Worm (Caenorhabditis elegans) whole organism, young adult: Measurements from ENCODE around the gene C53A5.11.

Experiments used
- B0035.1 ChIP-seq: sonication (generic microtip); optimal IDR thresholded peaks from 2 replicates; lab custom pipeline; 2016; ENCODE audit warnings: missing genetic modification characterization, mild to moderate bottlenecking, missing compliant biosample characterization, missing genotype, missing genetic modification reagents
- B0336.3 ChIP-seq: fragments of 200-800 bp; sonication (Bioruptor generic); IDR thresholded peaks from 2 replicates; pipeline ENCODE4 v1.3.6; 2022; ENCODE audit warnings: missing genetic modification characterization, missing compliant biosample characterization
- C06A6.2 ChIP-seq: fragments of 200-800 bp; sonication (Bioruptor generic); conservative IDR thresholded peaks from 2 replicates; pipeline ENCODE4 v1.3.6; 2022; ENCODE audit warnings: missing genetic modification characterization, missing compliant biosample characterization
- D2030.7 ChIP-seq: fragments of 200-800 bp; sonication (Bioruptor generic); IDR thresholded peaks from 2 replicates; pipeline ENCODE4 v1.3.6; 2022; ENCODE audit warnings: missing genetic modification reagents, missing genetic modification characterization, missing compliant biosample characterization
- F10E7.11 ChIP-seq: sonication (generic microtip); optimal IDR thresholded peaks from 2 replicates; lab custom pipeline; 2017; ENCODE audit warnings: mild to moderate bottlenecking, missing genetic modification characterization, moderate library complexity, missing compliant biosample characterization
- F39B2.1 ChIP-seq: fragments of 200-800 bp; sonication (Bioruptor generic); IDR thresholded peaks from 2 replicates; pipeline ENCODE4 v1.3.6; 2022; ENCODE audit warnings: missing genetic modification reagents, missing genetic modification characterization, missing compliant biosample characterization
- F57C9.4 ChIP-seq: sonication (generic microtip); optimal IDR thresholded peaks from 2 replicates; lab custom pipeline; 2017; ENCODE audit warnings: mild to moderate bottlenecking, missing genetic modification characterization, missing compliant biosample characterization
- Y53F4B.3 ChIP-seq: fragments of 200-800 bp; sonication (Bioruptor generic); IDR thresholded peaks from 2 replicates; pipeline ENCODE4 v1.3.6; 2022; ENCODE audit warnings: missing genetic modification reagents, missing genetic modification characterization, missing compliant biosample characterization
- Y53G8AR.9 ChIP-seq: fragments of 200-800 bp; sonication (Bioruptor generic); conservative IDR thresholded peaks from 2 replicates; pipeline ENCODE4 v1.3.6; 2022; ENCODE audit warnings: missing genetic modification reagents, missing genetic modification characterization, missing compliant biosample characterization
- Y56A3A.18 ChIP-seq: fragments of 200-800 bp; sonication (Bioruptor generic); IDR thresholded peaks from 2 replicates; pipeline ENCODE4 v1.3.6; 2022; ENCODE audit warnings: missing genetic modification reagents, missing genetic modification characterization, missing compliant biosample characterization
- Y67H2A.10 ChIP-seq: fragments of 200-800 bp; sonication (Bioruptor generic); conservative IDR thresholded peaks from 2 replicates; pipeline ENCODE4 v1.3.6; 2022; ENCODE audit warnings: missing genetic modification reagents, missing genetic modification characterization, missing compliant biosample characterization
- akir-1 ChIP-seq: fragments of 200-800 bp; sonication (Bioruptor generic); optimal IDR thresholded peaks from 2 replicates; lab custom pipeline; 2018; ENCODE audit warnings: mild to moderate bottlenecking, missing genetic modification characterization, moderate library complexity, missing compliant biosample characterization
- athp-1 ChIP-seq: sonication (generic microtip); optimal IDR thresholded peaks from 2 replicates; lab custom pipeline; 2017; ENCODE audit warnings: mild to moderate bottlenecking, missing genetic modification characterization, missing compliant biosample characterization
- cebp-1 ChIP-seq, 2 experiments: fragments of 200-800 bp in 1 of 2; sonication (Bioruptor generic) in 1 of 2; sonication (generic microtip) in 1 of 2; IDR thresholded peaks in 1 of 2; optimal IDR thresholded peaks in 1 of 2; 2 replicates each; pipeline versions ENCODE4 v1.3.6 to Lab custom; 2017 to 2022; ENCODE audit warnings: missing compliant biosample characterization in 2 of 2, missing genetic modification characterization in 2 of 2, mild to moderate bottlenecking in 1 of 2, missing genetic modification reagents in 1 of 2, moderate library complexity in 1 of 2
- ceh-100 ChIP-seq: fragments of 200-800 bp; sonication (Bioruptor generic); IDR thresholded peaks from 2 replicates; pipeline ENCODE4 v1.3.6; 2022; ENCODE audit warnings: missing genetic modification reagents, missing genetic modification characterization, missing compliant biosample characterization
- ceh-27 ChIP-seq: fragments of 200-800 bp; sonication (Bioruptor generic); optimal IDR thresholded peaks from 2 replicates; lab custom pipeline; 2018; ENCODE audit warnings: mild to moderate bottlenecking, missing genetic modification characterization, moderate library complexity, missing compliant biosample characterization
- ceh-58 ChIP-seq: fragments of 200-800 bp; sonication (Bioruptor generic); IDR thresholded peaks from 2 replicates; pipeline ENCODE4 v1.3.6; 2022; ENCODE audit warnings: missing genetic modification characterization, missing compliant biosample characterization
- die-1 ChIP-seq: sonication (generic microtip); optimal IDR thresholded peaks from 2 replicates; lab custom pipeline; 2016; ENCODE audit warnings: missing genotype, mild to moderate bottlenecking, missing genetic modification characterization, missing compliant biosample characterization
- dpff-1 ChIP-seq: sonication (generic microtip); optimal IDR thresholded peaks from 2 replicates; lab custom pipeline; 2017; ENCODE audit warnings: mild to moderate bottlenecking, missing genetic modification characterization, missing compliant biosample characterization
- ets-4 ChIP-seq: fragments of 200-800 bp; sonication (Bioruptor generic); optimal IDR thresholded peaks from 2 replicates; lab custom pipeline; 2018; ENCODE audit warnings: mild to moderate bottlenecking, missing genetic modification characterization, missing compliant biosample characterization
- fkh-3 ChIP-seq: sonication (generic microtip); optimal IDR thresholded peaks from 2 replicates; lab custom pipeline; 2016; ENCODE audit warnings: mild to moderate bottlenecking, missing genetic modification characterization, missing compliant biosample characterization
- hlh-12 ChIP-seq: sonication (generic microtip); optimal IDR thresholded peaks from 2 replicates; lab custom pipeline; 2016; ENCODE audit warnings: missing genetic modification characterization, missing compliant biosample characterization
- hmg-20 ChIP-seq: fragments of 200-800 bp; sonication (Bioruptor generic); IDR thresholded peaks from 2 replicates; pipeline ENCODE4 v1.3.6; 2022; ENCODE audit warnings: missing genetic modification reagents, missing genetic modification characterization, missing compliant biosample characterization
- lag-1 ChIP-seq: fragments of 200-800 bp; sonication (Bioruptor generic); IDR thresholded peaks from 2 replicates; pipeline ENCODE4 v1.3.6; 2022; ENCODE audit warnings: missing genetic modification reagents, missing genetic modification characterization, missing compliant biosample characterization
- lin-26 ChIP-seq: fragments of 200-800 bp; sonication (Bioruptor generic); IDR thresholded peaks from 2 replicates; pipeline ENCODE4 v1.3.6; 2022; ENCODE audit warnings: missing genetic modification reagents, missing genetic modification characterization, missing compliant biosample characterization
- lir-1 ChIP-seq: fragments of 200-800 bp; sonication (Bioruptor generic); conservative IDR thresholded peaks from 2 replicates; pipeline ENCODE4 v1.3.6; 2022; ENCODE audit warnings: missing genetic modification reagents, missing genetic modification characterization, missing compliant biosample characterization
- lsy-27 ChIP-seq: sonication (generic microtip); optimal IDR thresholded peaks from 2 replicates; lab custom pipeline; 2017; ENCODE audit warnings: missing genetic modification characterization, mild to moderate bottlenecking, missing compliant biosample characterization, antibody characterized with exemption, missing genotype, borderline replicate concordance; ENCODE audit not compliant: insufficient read depth
- madf-8 ChIP-seq: fragments of 200-800 bp; sonication (Bioruptor generic); conservative IDR thresholded peaks from 2 replicates; pipeline ENCODE4 v1.3.6; 2022; ENCODE audit warnings: missing genetic modification reagents, missing genetic modification characterization, missing compliant biosample characterization
- mcd-1 ChIP-seq: fragments of 200-800 bp; sonication (Bioruptor generic); IDR thresholded peaks from 2 replicates; pipeline ENCODE4 v1.3.6; 2022; ENCODE audit warnings: missing genetic modification reagents, missing genetic modification characterization, missing compliant biosample characterization
- mel-28 ChIP-seq: sonication (generic microtip); optimal IDR thresholded peaks from 2 replicates; lab custom pipeline; 2016; ENCODE audit warnings: borderline replicate concordance, mild to moderate bottlenecking, missing genetic modification characterization, missing compliant biosample characterization
- mxl-1 ChIP-seq: sonication (generic microtip); optimal IDR thresholded peaks from 2 replicates; lab custom pipeline; 2016; ENCODE audit warnings: missing genetic modification characterization, missing compliant biosample characterization
- nfya-1 ChIP-seq: sonication (generic microtip); optimal IDR thresholded peaks from 2 replicates; lab custom pipeline; 2017; ENCODE audit warnings: antibody characterized with exemption, missing compliant biosample characterization, missing genetic modification characterization, borderline replicate concordance; ENCODE audit not compliant: insufficient read depth
- pbrm-1 ChIP-seq: fragments of 200-800 bp; sonication (Bioruptor generic); IDR thresholded peaks from 2 replicates; pipeline ENCODE4 v1.3.6; 2022; ENCODE audit warnings: missing genetic modification reagents, missing genetic modification characterization, missing compliant biosample characterization
- snpc-3.4 ChIP-seq: sonication (generic microtip); optimal IDR thresholded peaks from 2 replicates; lab custom pipeline; 2017; ENCODE audit warnings: missing genetic modification characterization, mild to moderate bottlenecking, missing compliant biosample characterization, antibody characterized with exemption, moderate library complexity, missing genotype, missing genetic modification reagents
- snpc-4 ChIP-seq, 5 experiments: fragments of 150-350 bp in 1 of 5; sonication (generic microtip) in 4 of 5; optimal IDR thresholded peaks; 2 replicates each; lab custom pipeline; 2014 to 2018; ENCODE audit warnings: missing genetic modification characterization in 5 of 5, missing biosample characterization in 3 of 5, antibody characterized with exemption in 2 of 5, mild to moderate bottlenecking in 2 of 5, missing compliant biosample characterization in 2 of 5, missing genotype in 2 of 5, moderate library complexity in 2 of 5, missing genetic modification reagents in 1 of 5
- tlf-1 ChIP-seq: fragments of 200-800 bp; sonication (Bioruptor generic); optimal IDR thresholded peaks from 2 replicates; lab custom pipeline; 2018; ENCODE audit warnings: mild to moderate bottlenecking, missing genetic modification characterization, missing compliant biosample characterization
- unc-130 ChIP-seq: sonication (generic microtip); optimal IDR thresholded peaks from 2 replicates; lab custom pipeline; 2016; ENCODE audit warnings: missing genetic modification reagents, missing genetic modification characterization, missing compliant biosample characterization
- ztf-28 ChIP-seq: fragments of 200-800 bp; sonication (Bioruptor generic); IDR thresholded peaks from 2 replicates; pipeline ENCODE4 v1.3.6; 2022; ENCODE audit warnings: missing genetic modification reagents, missing genetic modification characterization, missing compliant biosample characterization

C53A5.11 gene

DNA sequence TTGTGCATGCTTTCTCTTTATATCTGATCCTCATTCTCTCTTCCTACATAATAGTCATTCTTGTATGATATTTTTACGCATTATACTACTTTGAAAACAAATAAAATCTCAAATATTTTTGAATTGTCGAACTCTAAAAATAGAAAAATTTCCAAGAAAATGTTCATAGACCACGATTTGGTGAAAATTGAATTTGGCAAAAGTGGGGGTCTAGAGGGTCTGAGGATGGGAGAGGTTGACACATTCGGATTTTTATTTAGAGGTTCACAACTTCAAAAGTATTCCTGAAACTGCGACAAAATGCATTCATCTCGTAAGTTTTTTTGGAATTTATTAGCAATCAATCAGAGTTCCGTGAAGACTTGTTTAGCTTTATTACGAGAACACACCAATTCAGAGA is 37.3 kb downstream of the C53A5.11 start, which contains the start of gene glb-22:
glb-22 (plus strand) TSS at position 301 of the 400 bp plus-strand sequence.
- TF ChIP-seq Y67H2A.10, result no peak
- TF ChIP-seq ceh-58 (GFP tag; lab: Robert Waterston, UW), result no peak
- no peak for TF ChIP-seq ets-4 (GFP tag; lab: Kevin White, UChicago)
- no peak for TF ChIP-seq Y56A3A.18
- TF ChIP-seq lin-26 (GFP tag; lab: Robert Waterston, UW), result no peak
- TF ChIP-seq Y53F4B.3 (GFP tag; lab: Robert Waterston, UW), result no peak
- TF ChIP-seq F10E7.11, result no peak
- no peak for TF ChIP-seq F39B2.1

DNA sequence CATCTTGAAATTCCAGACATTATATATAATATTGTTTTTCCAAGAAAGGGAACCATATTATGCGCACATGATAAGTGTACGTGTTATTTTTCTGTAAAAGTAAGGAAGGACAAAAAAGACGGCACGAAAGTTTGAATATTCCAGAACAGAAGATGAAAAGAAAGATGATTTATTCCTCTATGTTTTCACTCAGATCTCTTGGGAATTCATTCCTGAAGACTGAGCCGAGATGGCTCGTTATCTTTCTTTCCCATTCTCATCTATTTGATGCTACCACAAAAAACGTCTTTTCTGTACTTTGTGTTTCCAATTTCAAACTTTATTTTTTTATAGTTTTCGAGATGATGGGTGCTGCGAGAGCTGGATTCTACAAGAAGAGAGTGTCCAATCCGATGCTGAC is 41.1 kb downstream of the C53A5.11 start:
- TF ChIP-seq die-1, result no peak
- no peak for TF ChIP-seq mcd-1 (GFP tag; lab: Robert Waterston, UW)
- TF ChIP-seq snpc-4 (GFP tag; optimal IDR thresholded peaks at IDR 0.05; lab: Kevin White, UChicago), result no peak
- TF ChIP-seq snpc-4 (tag; optimal IDR thresholded peaks at IDR 0.05; lab: Kevin White, UChicago), result no peak
- TF ChIP-seq hmg-20 (GFP tag; lab: Robert Waterston, UW), result no peak
- no peak for TF ChIP-seq tlf-1 (GFP tag; lab: Kevin White, UChicago)
- no peak for TF ChIP-seq lir-1
- TF ChIP-seq hlh-12 (tag; lab: Kevin White, UChicago), result no peak
- no peak for TF ChIP-seq D2030.7 (GFP tag; lab: Robert Waterston, UW)
- no peak for TF ChIP-seq dpff-1
- no peak for TF ChIP-seq lag-1 (GFP tag; lab: Robert Waterston, UW)
- TF ChIP-seq athp-1 (tag; lab: Kevin White, UChicago), result no peak
- TF ChIP-seq C06A6.2, result no peak
- no peak for TF ChIP-seq lsy-27 (tag; lab: Kevin White, UChicago)
- no peak for TF ChIP-seq ceh-27
- no peak for TF ChIP-seq B0336.3 (GFP tag; lab: Robert Waterston, UW)
- no peak for TF ChIP-seq nfya-1 (tag; lab: Kevin White, UChicago)
- TF ChIP-seq akir-1, result no peak

DNA sequence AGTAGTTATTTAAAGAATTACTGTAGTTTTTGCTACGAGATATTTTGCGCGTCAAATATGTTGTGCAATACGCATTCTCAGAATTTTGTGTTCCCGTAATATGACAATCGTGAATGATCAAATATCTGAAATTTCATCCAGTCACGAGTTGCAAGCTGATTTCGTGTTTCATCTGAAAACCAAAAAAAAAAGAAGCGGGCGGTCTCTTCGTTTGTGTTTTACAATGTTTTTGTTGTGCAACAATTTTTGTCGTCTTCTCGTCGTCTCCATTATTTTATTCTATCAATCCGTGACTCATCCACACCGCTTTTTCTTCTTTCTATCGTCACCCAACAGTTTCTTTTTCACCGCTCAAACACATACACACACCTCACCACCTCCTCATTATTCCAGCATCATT is 47.0 kb downstream of the C53A5.11 start, which contains the start of gene R11H6.4:
R11H6.4 (plus strand) TSS at position 301 of the 400 bp plus-strand sequence.
- TF ChIP-seq unc-130 (GFP tag; lab: Kevin White, UChicago), result no peak
- TF ChIP-seq Y53G8AR.9, result no peak
- TF ChIP-seq mxl-1, result no peak
- TF ChIP-seq F57C9.4 (tag; lab: Kevin White, UChicago), result no peak
- TF ChIP-seq madf-8 (GFP tag; lab: Robert Waterston, UW), result no peak
- TF ChIP-seq hlh-12 (tag; lab: Kevin White, UChicago), result no peak
- no peak for TF ChIP-seq cebp-1 (GFP tag; IDR thresholded peaks at IDR 0.05; lab: Robert Waterston, UW)
- no peak for TF ChIP-seq cebp-1 (tag; optimal IDR thresholded peaks at IDR 0.05; lab: Kevin White, UChicago)
- TF ChIP-seq B0035.1 (tag; lab: Kevin White, UChicago), result no peak
- TF ChIP-seq ceh-100, result no peak
- TF ChIP-seq fkh-3 (tag; lab: Kevin White, UChicago), result no peak
- no peak for TF ChIP-seq ztf-28
- TF ChIP-seq mel-28 (tag; lab: Kevin White, UChicago), result no peak
- no peak for TF ChIP-seq pbrm-1 (GFP tag; lab: Robert Waterston, UW)
- TF ChIP-seq snpc-3.4 (tag; lab: Kevin White, UChicago), result no peak
